Worm (Caenorhabditis elegans) whole organism, L4 larva: ENCODE measurements around the gene ugt-57.

Source experiments
- attf-4 ChIP-seq: sonication (generic microtip); optimal IDR thresholded peaks from 3 replicates; lab custom pipeline; 2017; ENCODE audit warnings: missing biosample characterization, missing genetic modification characterization
- ceh-32 ChIP-seq: sonication (generic microtip); optimal IDR thresholded peaks from 2 replicates; lab custom pipeline; 2016; ENCODE audit warnings: mild to moderate bottlenecking, missing genetic modification characterization, missing compliant biosample characterization; ENCODE audit not compliant: poor library complexity
- ces-1 ChIP-seq: fragments of 150-350 bp; sonication (generic microtip); optimal IDR thresholded peaks from 4 replicates; lab custom pipeline; 2014; ENCODE audit warnings: missing biosample characterization, missing genetic modification reagents, missing genetic modification characterization
- cey-2 ChIP-seq: sonication (generic microtip); optimal IDR thresholded peaks from 3 replicates; lab custom pipeline; 2017; ENCODE audit warnings: missing genetic modification characterization, mild to moderate bottlenecking, missing compliant biosample characterization, antibody characterized with exemption, borderline replicate concordance; ENCODE audit not compliant: insufficient read depth
- dve-1 ChIP-seq: sonication (generic microtip); optimal IDR thresholded peaks from 2 replicates; lab custom pipeline; 2017; ENCODE audit warnings: antibody characterized with exemption, mild to moderate bottlenecking, missing genetic modification characterization, missing compliant biosample characterization; ENCODE audit not compliant: insufficient read depth
- nhr-11 ChIP-seq: fragments of 150-350 bp; optimal IDR thresholded peaks from 2 replicates; lab custom pipeline; 2014; ENCODE audit warnings: missing biosample characterization, missing genetic modification characterization
- spr-3 ChIP-seq: fragments of 200-800 bp; sonication (Bioruptor generic); optimal IDR thresholded peaks from 2 replicates; lab custom pipeline; 2018; ENCODE audit warnings: mild to moderate bottlenecking, missing genetic modification characterization, missing compliant biosample characterization
- tag-97 ChIP-seq: fragments of 200-800 bp; sonication (Bioruptor generic); IDR thresholded peaks from 2 replicates; pipeline ENCODE4 v1.3.6; 2022; ENCODE audit warnings: missing genetic modification characterization, missing compliant biosample characterization
- unc-62 ChIP-seq, 3 experiments: fragments of 150-350 bp in 1 of 3; sonication (generic microtip); optimal IDR thresholded peaks in 2 of 3; peaks in 1 of 3; 1 replicate in 1 of 3; 2 replicates in 2 of 3; lab custom pipeline; 2014 to 2017; ENCODE audit warnings: missing biosample characterization in 3 of 3, missing genetic modification characterization in 3 of 3, missing genetic modification reagents in 3 of 3, missing genotype in 1 of 3

ce11 chrX:6963842-6964241 lies 27.7 kb upstream of the ugt-57 start:
- TF ChIP-seq nhr-11 (tag; lab: Kevin White, UChicago): no peak
- TF ChIP-seq cey-2 (tag; lab: Kevin White, UChicago): no peak
- TF ChIP-seq attf-4 (tag; lab: Kevin White, UChicago): no peak
- no peak for TF ChIP-seq dve-1 (tag; lab: Kevin White, UChicago)
- no peak for TF ChIP-seq ceh-32 (tag; lab: Kevin White, UChicago)
- peak in 1 of 2 experiments; percentile 56 for TF ChIP-seq unc-62 (GFP tag; optimal IDR thresholded peaks at IDR 0.05 in 1 of 2; lab: Kevin White, UChicago)
- TF ChIP-seq unc-62 (tag; optimal IDR thresholded peaks at IDR 0.05; lab: Kevin White, UChicago): no peak
- no peak for TF ChIP-seq tag-97
- TF ChIP-seq ces-1 (GFP tag; lab: Kevin White, UChicago): no peak
- TF ChIP-seq spr-3: no peak
